Worm (Caenorhabditis elegans) whole organism, L3 larva: Measurements from ENCODE around the gene T04F8.8.

Experiments
- ama-1 ChIP-seq: fragments of 150-350 bp; optimal IDR thresholded peaks from 2 replicates; lab custom pipeline; 2018
- daf-12 ChIP-seq: fragments of 150-350 bp; optimal IDR thresholded peaks from 2 replicates; lab custom pipeline; 2014; ENCODE audit warnings: missing biosample characterization, missing genetic modification reagents, missing genetic modification characterization
- elt-1 ChIP-seq: fragments of 150-350 bp; optimal IDR thresholded peaks from 2 replicates; lab custom pipeline; 2014; ENCODE audit warnings: missing biosample characterization, missing genetic modification characterization
- elt-2 ChIP-seq: sonication (generic microtip); optimal IDR thresholded peaks from 2 replicates; lab custom pipeline; 2016; ENCODE audit warnings: missing genetic modification reagents, mild to moderate bottlenecking, missing genetic modification characterization, missing compliant biosample characterization
- fkh-10 ChIP-seq: sonication (generic microtip); optimal IDR thresholded peaks from 2 replicates; lab custom pipeline; 2017; ENCODE audit warnings: missing biosample characterization, missing genetic modification reagents, missing genetic modification characterization
- hmg-11 ChIP-seq: sonication (generic microtip); optimal IDR thresholded peaks from 2 replicates; lab custom pipeline; 2016; ENCODE audit warnings: missing genetic modification characterization, missing compliant biosample characterization
- mdl-1 ChIP-seq: fragments of 150-350 bp; optimal IDR thresholded peaks from 2 replicates; lab custom pipeline; 2014; ENCODE audit warnings: missing biosample characterization, missing genetic modification characterization
- nhr-11 ChIP-seq: fragments of 150-350 bp; optimal IDR thresholded peaks from 2 replicates; lab custom pipeline; 2014; ENCODE audit warnings: missing biosample characterization, missing genetic modification characterization
- nhr-12 ChIP-seq: fragments of 150-350 bp; optimal IDR thresholded peaks from 2 replicates; lab custom pipeline; 2014; ENCODE audit warnings: missing biosample characterization, missing genetic modification characterization
- nhr-25 ChIP-seq: sonication (generic microtip); optimal IDR thresholded peaks from 2 replicates; lab custom pipeline; 2017; ENCODE audit warnings: missing biosample characterization, missing genetic modification characterization
- nhr-77 ChIP-seq: fragments of 150-350 bp; optimal IDR thresholded peaks from 2 replicates; lab custom pipeline; 2014; ENCODE audit warnings: missing biosample characterization, missing genetic modification characterization
- pha-4 ChIP-seq: fragments of 150-350 bp; optimal IDR thresholded peaks from 2 replicates; lab custom pipeline; 2014; ENCODE audit warnings: missing biosample characterization, missing genetic modification reagents, missing genetic modification characterization
- tbx-2 ChIP-seq: sonication (generic microtip); optimal IDR thresholded peaks from 2 replicates; lab custom pipeline; 2016; ENCODE audit warnings: mild to moderate bottlenecking, missing genetic modification characterization, missing compliant biosample characterization
- unc-62 ChIP-seq: fragments of 150-350 bp; sonication (generic microtip); optimal IDR thresholded peaks from 4 replicates; lab custom pipeline; 2014; ENCODE audit warnings: missing biosample characterization, missing genetic modification reagents, missing genetic modification characterization

ce11 chrX:11641562-11641961 is 5.7 kb upstream of the T04F8.8 start:
- TF ChIP-seq elt-2, result no peak
- no peak for TF ChIP-seq nhr-25 (tag; lab: Kevin White, UChicago)
- no peak for TF ChIP-seq daf-12 (tag; lab: Kevin White, UChicago)
- TF ChIP-seq tbx-2 (tag; lab: Kevin White, UChicago), result no peak
- no peak for TF ChIP-seq nhr-12
- TF ChIP-seq ama-1 (lab: Kevin White, UChicago), result no peak
- no peak for TF ChIP-seq fkh-10 (GFP tag; lab: Kevin White, UChicago)
- TF ChIP-seq nhr-11, result no peak
- TF ChIP-seq nhr-77, result no peak
- no peak for TF ChIP-seq unc-62 (GFP tag; lab: Kevin White, UChicago)
- TF ChIP-seq mdl-1, result no peak
- TF ChIP-seq hmg-11 (tag; lab: Kevin White, UChicago), result no peak
- no peak for TF ChIP-seq elt-1
- no peak for TF ChIP-seq pha-4 (tag; lab: Kevin White, UChicago)
